Worm (Caenorhabditis elegans): ENCODE measurements around the gene best-18.

best-18 gene

DNA sequence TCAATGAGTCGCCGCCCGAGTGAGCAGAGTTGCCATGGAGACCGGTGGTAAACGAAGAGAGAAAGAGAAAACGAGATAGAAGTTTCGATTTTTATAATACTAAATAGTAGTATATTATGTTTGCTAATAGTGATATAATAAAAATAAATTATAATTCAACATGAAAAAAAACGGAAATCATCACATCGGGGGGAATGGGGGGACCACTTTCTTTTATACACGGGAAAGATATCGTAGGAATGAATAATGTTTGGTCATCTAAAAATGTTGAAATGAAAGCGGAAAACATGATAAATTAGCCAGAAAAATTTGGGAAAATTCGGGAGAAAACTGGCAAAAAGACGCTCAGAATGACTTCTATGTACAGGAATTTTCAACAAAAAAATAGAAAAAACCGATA is 49.5 kb downstream of the best-18 start, which contains the start of gene bbs-5:
TSS of gene bbs-5 (minus strand) at position 101 of the 400 bp plus-strand sequence.
- TF ChIP-seq rnt-1 (tag; optimal IDR thresholded peaks at IDR 0.05) (no peak), ceh-24 (tag; optimal IDR thresholded peaks at IDR 0.05) (no peak), tbx-7 (tag; optimal IDR thresholded peaks at IDR 0.05) (no peak), ref-2 (tag; optimal IDR thresholded peaks at IDR 0.05) (no peak), ttx-3 (tag; optimal IDR thresholded peaks at IDR 0.05) (no peak), eyg-1 (tag; optimal IDR thresholded peaks at IDR 0.05) (no peak)

Measured in whole organism, late embryonic.